Worm (Caenorhabditis elegans) whole organism, L4 larva: ENCODE results near the gene gst-24.
A peak's percentile ranks its signal among the peaks of the same experiment; 100 is the strongest.

Experiments used
- F49E8.2 ChIP-seq: sonication (generic microtip); optimal IDR thresholded peaks from 2 replicates; lab custom pipeline; 2016; ENCODE audit warnings: missing compliant biosample characterization, mild to moderate bottlenecking, missing genetic modification characterization, borderline replicate concordance
- ZK337.2 ChIP-seq: fragments of 200-800 bp; sonication (Bioruptor generic); IDR thresholded peaks from 2 replicates; pipeline ENCODE4 v1.3.6; 2022; ENCODE audit warnings: missing genetic modification reagents, missing genetic modification characterization, missing compliant biosample characterization
- ZK546.5 ChIP-seq, 2 experiments: sonication (generic microtip); optimal IDR thresholded peaks; 2 replicates each; lab custom pipeline; 2017; ENCODE audit warnings: missing biosample characterization in 2 of 2, missing genetic modification characterization in 2 of 2
- aha-1 ChIP-seq: fragments of 150-350 bp; peaks from one replicate; lab custom pipeline; 2014; ENCODE audit warnings: missing biosample characterization, missing genetic modification characterization
- aly-2 ChIP-seq: sonication (generic microtip); optimal IDR thresholded peaks from 2 replicates; lab custom pipeline; 2018; ENCODE audit warnings: missing biosample characterization, missing genetic modification characterization
- arid-1 ChIP-seq: fragments of 200-800 bp; sonication (Bioruptor generic); conservative IDR thresholded peaks from 2 replicates; pipeline ENCODE4 v1.3.6; 2022; ENCODE audit warnings: missing genetic modification reagents, missing genetic modification characterization, missing compliant biosample characterization
- attf-4 ChIP-seq: sonication (generic microtip); optimal IDR thresholded peaks from 3 replicates; lab custom pipeline; 2017; ENCODE audit warnings: missing biosample characterization, missing genetic modification characterization
- ceh-32 ChIP-seq: sonication (generic microtip); optimal IDR thresholded peaks from 2 replicates; lab custom pipeline; 2016; ENCODE audit warnings: mild to moderate bottlenecking, missing genetic modification characterization, missing compliant biosample characterization; ENCODE audit not compliant: poor library complexity
- duxl-1 ChIP-seq: sonication (generic microtip); optimal IDR thresholded peaks from 2 replicates; lab custom pipeline; 2016; ENCODE audit warnings: mild to moderate bottlenecking, missing genetic modification characterization, moderate library complexity, missing compliant biosample characterization; ENCODE audit not compliant: poor library complexity
- egl-43 ChIP-seq: fragments of 200-800 bp; sonication (Bioruptor generic); IDR thresholded peaks from 2 replicates; pipeline ENCODE4 v1.3.6; 2022; ENCODE audit warnings: missing genetic modification reagents, missing genetic modification characterization, missing compliant biosample characterization
- hif-1 ChIP-seq, 2 experiments: sonication (generic microtip); optimal IDR thresholded peaks; 2 replicates each; lab custom pipeline; 2016 to 2017; ENCODE audit warnings: missing compliant biosample characterization in 2 of 2, missing genetic modification characterization in 2 of 2, missing genetic modification reagents in 2 of 2, missing genotype in 2 of 2, mild to moderate bottlenecking in 1 of 2
- hlh-11 ChIP-seq: fragments of 200-800 bp; sonication (Bioruptor generic); optimal IDR thresholded peaks from 2 replicates; lab custom pipeline; 2018; ENCODE audit warnings: mild to moderate bottlenecking, missing genetic modification characterization, missing compliant biosample characterization
- hlh-30 ChIP-seq: sonication (generic microtip); optimal IDR thresholded peaks from 2 replicates; lab custom pipeline; 2017; ENCODE audit warnings: antibody characterized with exemption, mild to moderate bottlenecking, missing genetic modification characterization, missing compliant biosample characterization; ENCODE audit not compliant: insufficient read depth
- lsy-2 ChIP-seq, 2 experiments: fragments of 150-350 bp in 1 of 2; sonication (generic microtip) in 1 of 2; optimal IDR thresholded peaks; 2 replicates each; lab custom pipeline; 2014 to 2017; ENCODE audit warnings: missing biosample characterization in 2 of 2, missing genetic modification characterization in 2 of 2
- madf-5 ChIP-seq, 2 experiments: fragments of 200-800 bp; sonication (Bioruptor generic); IDR thresholded peaks; 2 replicates each; pipeline ENCODE4 v1.3.6; 2022; ENCODE audit warnings: missing compliant biosample characterization in 2 of 2, missing genetic modification characterization in 2 of 2
- mdt-29 ChIP-seq: fragments of 200-800 bp; sonication (Bioruptor generic); IDR thresholded peaks from 2 replicates; pipeline ENCODE4 v1.3.6; 2022; ENCODE audit warnings: missing genetic modification reagents, missing genetic modification characterization, missing compliant biosample characterization
- mep-1 ChIP-seq: fragments of 150-350 bp; sonication (generic microtip); optimal IDR thresholded peaks from 3 replicates; lab custom pipeline; 2014; ENCODE audit warnings: missing biosample characterization, missing genetic modification characterization
- mes-2 ChIP-seq: sonication (generic microtip); optimal IDR thresholded peaks from 2 replicates; lab custom pipeline; 2016; ENCODE audit warnings: missing genotype, mild to moderate bottlenecking, missing genetic modification characterization, missing compliant biosample characterization; ENCODE audit not compliant: poor library complexity, severe bottlenecking
- mxl-3 ChIP-seq: fragments of 200-800 bp; sonication (Bioruptor generic); optimal IDR thresholded peaks from 2 replicates; lab custom pipeline; 2018; ENCODE audit warnings: mild to moderate bottlenecking, missing genetic modification characterization, missing compliant biosample characterization
- nhr-25 ChIP-seq: sonication (generic microtip); optimal IDR thresholded peaks from 2 replicates; lab custom pipeline; 2017; ENCODE audit warnings: missing genetic modification characterization, mild to moderate bottlenecking, missing compliant biosample characterization, antibody characterized with exemption, moderate library complexity, borderline replicate concordance; ENCODE audit not compliant: insufficient read depth
- nhr-41 ChIP-seq: fragments of 200-800 bp; sonication (Bioruptor generic); IDR thresholded peaks from 2 replicates; pipeline ENCODE4 v1.3.6; 2022; ENCODE audit warnings: missing genetic modification reagents, missing genetic modification characterization, missing compliant biosample characterization
- nhr-42 ChIP-seq: fragments of 200-800 bp; sonication (Bioruptor generic); IDR thresholded peaks from 2 replicates; pipeline ENCODE4 v1.3.6; 2022; ENCODE audit warnings: missing genetic modification characterization, missing compliant biosample characterization
- nhr-77 ChIP-seq: fragments of 150-350 bp; optimal IDR thresholded peaks from 2 replicates; lab custom pipeline; 2014; ENCODE audit warnings: missing biosample characterization, missing genetic modification characterization
- pha-4 ChIP-seq, 2 experiments: fragments of 150-350 bp in 1 of 2; fragments of 200-800 bp in 1 of 2; sonication (Bioruptor generic) in 1 of 2; IDR thresholded peaks in 1 of 2; optimal IDR thresholded peaks in 1 of 2; 2 replicates each; pipeline versions ENCODE4 v1.3.6 to Lab custom; 2014 to 2022; ENCODE audit warnings: missing genetic modification characterization in 2 of 2, missing genetic modification reagents in 2 of 2, missing biosample characterization in 1 of 2, missing compliant biosample characterization in 1 of 2
- rbr-2 ChIP-seq: sonication (generic microtip); optimal IDR thresholded peaks from 2 replicates; lab custom pipeline; 2016; ENCODE audit warnings: missing genotype, missing genetic modification characterization, missing compliant biosample characterization
- set-16 ChIP-seq: fragments of 200-800 bp; sonication (Bioruptor generic); IDR thresholded peaks from 2 replicates; pipeline ENCODE4 v1.3.6; 2022; ENCODE audit warnings: missing genetic modification reagents, missing genetic modification characterization, missing compliant biosample characterization
- tra-1 ChIP-seq: fragments of 200-800 bp; sonication (Bioruptor generic); IDR thresholded peaks from 2 replicates; pipeline ENCODE4 v1.3.6; 2022; ENCODE audit warnings: missing genetic modification reagents, missing genetic modification characterization, missing compliant biosample characterization
- unc-130 ChIP-seq: sonication (generic microtip); optimal IDR thresholded peaks from 2 replicates; lab custom pipeline; 2016; ENCODE audit warnings: missing genetic modification reagents, missing genetic modification characterization, missing compliant biosample characterization
- unc-62 ChIP-seq, 3 experiments: fragments of 150-350 bp in 1 of 3; sonication (generic microtip); optimal IDR thresholded peaks in 2 of 3; peaks in 1 of 3; 1 replicate in 1 of 3; 2 replicates in 2 of 3; lab custom pipeline; 2014 to 2017; ENCODE audit warnings: missing biosample characterization in 3 of 3, missing genetic modification characterization in 3 of 3, missing genetic modification reagents in 3 of 3, missing genotype in 1 of 3
- vab-7 ChIP-seq: fragments of 200-800 bp; sonication (Bioruptor generic); IDR thresholded peaks from 2 replicates; pipeline ENCODE4 v1.3.6; 2022; ENCODE audit warnings: missing genetic modification reagents, missing genetic modification characterization, missing compliant biosample characterization
- ztf-7 ChIP-seq: fragments of 150-350 bp; optimal IDR thresholded peaks from 2 replicates; lab custom pipeline; 2014; ENCODE audit warnings: missing biosample characterization, missing genetic modification characterization

Gene gst-24

ce11 chrII:13638576-13638975 is 27.4 kb upstream of the gst-24 start (continued):
- TF ChIP-seq arid-1 (GFP tag; lab: Robert Waterston, UW) (no peak), unc-130 (GFP tag; lab: Kevin White, UChicago) (no peak), ztf-7 (peak; percentile 13), F49E8.2 (tag; lab: Kevin White, UChicago) (no peak), ZK337.2 (GFP tag; lab: Robert Waterston, UW) (no peak), vab-7 (no peak), hlh-11 (tag; lab: Kevin White, UChicago) (peak; percentile 87), tra-1 (GFP tag; lab: Robert Waterston, UW) (no peak), pha-4 (GFP tag; IDR thresholded peaks at IDR 0.05; lab: Robert Waterston, UW) (no peak), pha-4 (tag; optimal IDR thresholded peaks at IDR 0.05; lab: Kevin White, UChicago) (no peak), ZK546.5 (tag; optimal IDR thresholded peaks at IDR 0.05; lab: Kevin White, UChicago) (no peak)

- TF ChIP-seq set-16 (GFP tag; lab: Robert Waterston, UW) (peak; percentile 74), aha-1 (tag; lab: Kevin White, UChicago) (peak; percentile 84), hlh-30 (tag; lab: Kevin White, UChicago) (peak; percentile 51), ceh-32 (tag; lab: Kevin White, UChicago) (no peak), rbr-2 (tag; lab: Kevin White, UChicago) (no peak), unc-62 (GFP tag; optimal IDR thresholded peaks at IDR 0.05 in 1 of 2; lab: Kevin White, UChicago) (peak in 1 of 2 experiments; percentile 18), unc-62 (tag; optimal IDR thresholded peaks at IDR 0.05; lab: Kevin White, UChicago) (no peak), hif-1 (tag; optimal IDR thresholded peaks at IDR 0.05; lab: Kevin White, UChicago) (no peak), madf-5 (GFP tag; IDR thresholded peaks at IDR 0.05; lab: Robert Waterston, UW) (0 out of 4 replicates have a peak, but pooled peaks of 1 of the 2 experiments have one; percentile 23)
These were observed 26.8 kb upstream of the gst-24 start, which contains the start of gene phdh-1 for ce11 chrII:13637941-13638489. Gene phdh-1, minus strand, starts transcription at chrII:13638480.

ce11 chrII:13637464-13637863 is 26.3 kb upstream of the gst-24 start:
- TF ChIP-seq F49E8.2 (tag; lab: Kevin White, UChicago) (no peak), set-16 (GFP tag; lab: Robert Waterston, UW) (peak; percentile 79)

ce11 chrII:13636596-13636995 is 25.4 kb upstream of the gst-24 start:
- TF ChIP-seq unc-62 (GFP tag; optimal IDR thresholded peaks at IDR 0.05 in 1 of 2; lab: Kevin White, UChicago), result peak in 1 of 2 experiments; percentile 75
- no peak for TF ChIP-seq unc-62 (tag; optimal IDR thresholded peaks at IDR 0.05; lab: Kevin White, UChicago)
- no peak for TF ChIP-seq mxl-3 (GFP tag; lab: Kevin White, UChicago)
- TF ChIP-seq lsy-2 (tag; optimal IDR thresholded peaks at IDR 0.05; lab: Kevin White, UChicago), result peak in 1 of 2 experiments; percentile 31
- peak; percentile 0 for TF ChIP-seq mes-2 (tag; lab: Kevin White, UChicago)
- TF ChIP-seq nhr-41 (GFP tag; lab: Robert Waterston, UW), result 0 out of 2 replicates have a peak, but pooled peaks have one; percentile 22
- peak; percentile 18 for TF ChIP-seq mep-1 (tag; lab: Kevin White, UChicago)
- TF ChIP-seq attf-4 (tag; lab: Kevin White, UChicago), result no peak
- TF ChIP-seq egl-43 (GFP tag; lab: Robert Waterston, UW), result no peak
- TF ChIP-seq nhr-25 (tag; lab: Kevin White, UChicago), result peak; percentile 10
- peak; percentile 43; the same call in 1 of the 2 replicates for TF ChIP-seq nhr-42 (GFP tag; lab: Robert Waterston, UW)
- peak; percentile 75 for TF ChIP-seq duxl-1 (tag; lab: Kevin White, UChicago)
- peak; percentile 11 for TF ChIP-seq nhr-77 (tag; lab: Kevin White, UChicago)
- TF ChIP-seq aly-2 (tag; lab: Kevin White, UChicago), result no peak
- 0 out of 2 replicates have a peak, but pooled peaks have one; percentile 5 for TF ChIP-seq mdt-29
- TF ChIP-seq hif-1 (tag; optimal IDR thresholded peaks at IDR 0.05; lab: Kevin White, UChicago), result no peak
